Worm (Caenorhabditis elegans): Measurements from ENCODE around the gene tomm-40.

DNA sequence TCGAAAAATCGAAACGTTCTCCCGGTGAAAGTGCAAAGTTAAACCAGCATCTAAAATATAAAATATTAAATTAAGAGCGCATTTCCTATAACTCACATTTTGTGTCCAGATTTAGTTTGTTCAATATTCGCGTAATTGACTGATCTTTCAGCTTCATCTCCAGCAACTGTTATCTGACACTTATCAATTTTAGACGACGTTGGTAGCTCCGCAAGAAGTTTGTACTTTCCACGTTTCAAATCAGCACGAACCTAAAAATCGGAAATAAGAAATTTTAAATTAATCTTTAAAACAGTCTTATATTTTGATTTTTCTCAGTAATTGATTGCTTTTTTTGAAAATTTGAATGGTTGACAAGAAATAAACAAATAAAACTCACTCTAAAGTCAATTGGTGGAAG lies 44.3 kb upstream of the tomm-40 start:
- TF ChIP-seq nhr-11 (tag; optimal IDR thresholded peaks at IDR 0.05) (no peak), C16A3.4 (tag; optimal IDR thresholded peaks at IDR 0.05) (no peak), unc-86 (tag; optimal IDR thresholded peaks at IDR 0.05) (no peak), nhr-28 (tag; optimal IDR thresholded peaks at IDR 0.05) (no peak), unc-62 (GFP tag; optimal IDR thresholded peaks at IDR 0.05) (no peak)

Measured in whole organism, L1 larva.